Worm (Caenorhabditis elegans) whole organism, late embryonic: ENCODE data around the gene ugt-47.

Source experiments
- C08G9.2 ChIP-seq: sonication (generic microtip); optimal IDR thresholded peaks from 2 replicates; lab custom pipeline; 2016; ENCODE audit warnings: mild to moderate bottlenecking, missing genetic modification characterization, moderate library complexity, missing compliant biosample characterization
- F13H6.1 ChIP-seq: sonication (generic microtip); optimal IDR thresholded peaks from 2 replicates; lab custom pipeline; 2016; ENCODE audit warnings: missing genetic modification characterization, missing compliant biosample characterization
- ceh-9 ChIP-seq: sonication (generic microtip); optimal IDR thresholded peaks from 2 replicates; lab custom pipeline; 2016; ENCODE audit warnings: mild to moderate bottlenecking, missing genetic modification characterization, inconsistent platforms, missing compliant biosample characterization
- dve-1 ChIP-seq: sonication (generic microtip); optimal IDR thresholded peaks from 2 replicates; lab custom pipeline; 2017; ENCODE audit warnings: antibody characterized with exemption, mild to moderate bottlenecking, missing genetic modification characterization, missing compliant biosample characterization
- elt-2 ChIP-seq: sonication (generic microtip); optimal IDR thresholded peaks from 2 replicates; lab custom pipeline; 2016; ENCODE audit warnings: missing genetic modification reagents, missing genetic modification characterization, missing compliant biosample characterization
- lim-6 ChIP-seq: sonication (generic microtip); optimal IDR thresholded peaks from 2 replicates; lab custom pipeline; 2016; ENCODE audit warnings: missing genetic modification characterization, missing compliant biosample characterization
- nfya-1 ChIP-seq: sonication (generic microtip); optimal IDR thresholded peaks from 2 replicates; lab custom pipeline; 2017; ENCODE audit warnings: missing genetic modification characterization, mild to moderate bottlenecking, missing compliant biosample characterization, antibody characterized with exemption, moderate library complexity
- nhr-11 ChIP-seq: fragments of 150-350 bp; optimal IDR thresholded peaks from 2 replicates; lab custom pipeline; 2014; ENCODE audit warnings: missing biosample characterization, missing genetic modification characterization
- pha-4 ChIP-seq: fragments of 150-350 bp; optimal IDR thresholded peaks from 2 replicates; lab custom pipeline; 2018; ENCODE audit warnings: missing biosample characterization, missing genetic modification reagents, missing genetic modification characterization
- pqm-1 ChIP-seq: sonication (generic microtip); optimal IDR thresholded peaks from 2 replicates; lab custom pipeline; 2016; ENCODE audit warnings: missing genetic modification characterization, missing compliant biosample characterization
- sox-4 ChIP-seq: sonication (generic microtip); optimal IDR thresholded peaks from 2 replicates; lab custom pipeline; 2017; ENCODE audit warnings: mild to moderate bottlenecking, missing genetic modification characterization, inconsistent platforms, missing compliant biosample characterization

- TF ChIP-seq lim-6 (tag; lab: Kevin White, UChicago): no peak
- no peak for TF ChIP-seq pha-4 (tag; lab: Kevin White, UChicago)
- no peak for TF ChIP-seq elt-2 (tag; lab: Kevin White, UChicago)
- no peak for TF ChIP-seq ceh-9 (tag; lab: Kevin White, UChicago)
- no peak for TF ChIP-seq sox-4 (tag; lab: Kevin White, UChicago)
- TF ChIP-seq pqm-1: no peak
- TF ChIP-seq nfya-1 (tag; lab: Kevin White, UChicago): no peak
- TF ChIP-seq dve-1 (tag; lab: Kevin White, UChicago): no peak
- TF ChIP-seq nhr-11: no peak
- TF ChIP-seq F13H6.1 (tag; lab: Kevin White, UChicago): no peak
- TF ChIP-seq C08G9.2: no peak
These were observed 32.7 kb downstream of the ugt-47 start for ce11 chrV:10065679-10066078.
